Worm (Caenorhabditis elegans): Measurements from ENCODE around the gene pxd-1.

Gene pxd-1

ce11 chrIII:4018095-4018498, 12.2 kb downstream of the pxd-1 start (continued):
- peak; percentile 2 for TF ChIP-seq athp-1 (tag; optimal IDR thresholded peaks at IDR 0.05)
- TF ChIP-seq ceh-58 (GFP tag; IDR thresholded peaks at IDR 0.05) = no peak
- TF ChIP-seq ama-1 (optimal IDR thresholded peaks at IDR 0.05) = peak; percentile 41
- no peak for TF ChIP-seq ama-1 (GFP tag; optimal IDR thresholded peaks at IDR 0.05)
- TF ChIP-seq let-526 (GFP tag; IDR thresholded peaks at IDR 0.05) = no peak
- no peak for TF ChIP-seq akir-1 (GFP tag; optimal IDR thresholded peaks at IDR 0.05)
- TF ChIP-seq die-1 (tag; optimal IDR thresholded peaks at IDR 0.05) = no peak
- TF ChIP-seq lin-26 (GFP tag; IDR thresholded peaks at IDR 0.05) = 0 out of 2 replicates have a peak, but pooled peaks have one; percentile 30
- no peak for TF ChIP-seq snpc-1.3 (tag; optimal IDR thresholded peaks at IDR 0.05; ENCODE audit: insufficient read depth)
- TF ChIP-seq gei-17 (GFP tag; optimal IDR thresholded peaks at IDR 0.05) = no peak
- TF ChIP-seq ztf-6 (GFP tag; IDR thresholded peaks at IDR 0.05) = no peak
- TF ChIP-seq B0035.1 (tag; optimal IDR thresholded peaks at IDR 0.05) = no peak
- no peak for TF ChIP-seq ccch-3 (GFP tag; optimal IDR thresholded peaks at IDR 0.05)
- TF ChIP-seq Y67H2A.10 (GFP tag; conservative IDR thresholded peaks at IDR 0.05) = no peak
- no peak for TF ChIP-seq Y53F4B.3 (GFP tag; IDR thresholded peaks at IDR 0.05)
- TF ChIP-seq lsy-27 (tag; optimal IDR thresholded peaks at IDR 0.05; ENCODE audit: borderline replicate concordance, insufficient read depth) = no peak
- TF ChIP-seq rcor-1 (GFP tag; IDR thresholded peaks at IDR 0.05) = 0 out of 2 replicates have a peak, but pooled peaks have one; percentile 12
- no peak for TF ChIP-seq cebp-2 (GFP tag; IDR thresholded peaks at IDR 0.05)
- TF ChIP-seq fkh-3 (tag; optimal IDR thresholded peaks at IDR 0.05) = no peak
- no peak for TF ChIP-seq mxl-1 (tag; optimal IDR thresholded peaks at IDR 0.05)
- no peak for TF ChIP-seq hlh-26 (GFP tag; conservative IDR thresholded peaks at IDR 0.05)
- peak; percentile 67 for TF ChIP-seq nhr-27 (tag; optimal IDR thresholded peaks at IDR 0.05)
- TF ChIP-seq hrde-1 (tag; optimal IDR thresholded peaks at IDR 0.05; ENCODE audit: borderline replicate concordance) = no peak
- no peak for TF ChIP-seq mel-28 (tag; optimal IDR thresholded peaks at IDR 0.05; ENCODE audit: borderline replicate concordance)
- TF ChIP-seq rpc-1 (optimal IDR thresholded peaks at IDR 0.05) = no peak
- no peak for TF ChIP-seq rpc-1 (tag; optimal IDR thresholded peaks at IDR 0.05)
- no peak for TF ChIP-seq nfya-1 (tag; optimal IDR thresholded peaks at IDR 0.05; ENCODE audit: borderline replicate concordance, insufficient read depth)
- no peak for TF ChIP-seq dpff-1 (tag; optimal IDR thresholded peaks at IDR 0.05)
- TF ChIP-seq hmg-1.2 (GFP tag; IDR thresholded peaks at IDR 0.05) = peak; percentile 30
- TF ChIP-seq Y56A3A.18 (GFP tag; IDR thresholded peaks at IDR 0.05) = no peak
- TF ChIP-seq lin-54 (GFP tag; optimal IDR thresholded peaks at IDR 0.05) = no peak
- no peak for TF ChIP-seq hmg-20 (GFP tag; IDR thresholded peaks at IDR 0.05)
- TF ChIP-seq K12H6.12 (tag; optimal IDR thresholded peaks at IDR 0.05) = peak; percentile 83
- TF ChIP-seq ztf-22 (GFP tag; optimal IDR thresholded peaks at IDR 0.05) = no peak
- TF ChIP-seq ets-4 (GFP tag; optimal IDR thresholded peaks at IDR 0.05) = no peak
- TF ChIP-seq Y79H2A.3 (GFP tag; conservative IDR thresholded peaks at IDR 0.05) = no peak
- TF ChIP-seq ztf-28 (GFP tag; IDR thresholded peaks at IDR 0.05) = no peak
- no peak for TF ChIP-seq tbp1 (GFP tag; optimal IDR thresholded peaks at IDR 0.05)
- peak; percentile 97 for TF ChIP-seq zfh-2 (GFP tag; conservative IDR thresholded peaks at IDR 0.05)
- no peak for TF ChIP-seq ZK185.1 (tag; optimal IDR thresholded peaks at IDR 0.05; ENCODE audit: poor library complexity, severe bottlenecking)
- peak; percentile 31 for TF ChIP-seq ztf-18 (tag; optimal IDR thresholded peaks at IDR 0.05)
